Fruit fly (Drosophila melanogaster) whole organism, prepupa: ENCODE results near the gene Tsp86D.
A peak's percentile ranks its signal among the peaks of the same experiment; 100 is the strongest.

Experiments used
- CG11762 ChIP-seq: fragments of 200-800 bp; sonication (Bioruptor generic); optimal IDR thresholded peaks from 3 replicates; lab custom pipeline; 2016; ENCODE audit warnings: missing biosample characterization, missing genetic modification characterization; ENCODE audit not compliant: insufficient read depth
- CG16779 ChIP-seq: fragments of 200-800 bp; sonication (Bioruptor generic); optimal IDR thresholded peaks from 3 replicates; lab custom pipeline; 2017; ENCODE audit warnings: missing biosample characterization, mild to moderate bottlenecking, missing genetic modification characterization
- CG31627 ChIP-seq: fragments of 200-800 bp; sonication (Bioruptor generic); optimal IDR thresholded peaks from 3 replicates; lab custom pipeline; 2016; ENCODE audit warnings: missing biosample characterization, missing genetic modification characterization
- CG7368 ChIP-seq: fragments of 200-800 bp; sonication (Bioruptor generic); optimal IDR thresholded peaks from 3 replicates; lab custom pipeline; 2016; ENCODE audit warnings: missing biosample characterization, missing genetic modification characterization
- Eip78C ChIP-seq: fragments of 200-800 bp; sonication (Bioruptor generic); peaks from one replicate; lab custom pipeline; 2016; ENCODE audit warnings: missing biosample characterization, missing genetic modification characterization
- Ets21C ChIP-seq: fragments of 200-800 bp; sonication (Bioruptor generic); optimal IDR thresholded peaks from 3 replicates; lab custom pipeline; 2016; ENCODE audit warnings: missing biosample characterization, missing genetic modification characterization
- OdsH ChIP-seq: fragments of 200-800 bp; sonication (Bioruptor generic); optimal IDR thresholded peaks from 3 replicates; lab custom pipeline; 2016; ENCODE audit warnings: missing biosample characterization, missing genetic modification characterization
- lz ChIP-seq: fragments of 200-800 bp; sonication (Bioruptor generic); optimal IDR thresholded peaks from 3 replicates; lab custom pipeline; 2016; ENCODE audit warnings: missing biosample characterization, missing genetic modification characterization
- ss ChIP-seq, 2 experiments: fragments of 200-800 bp; sonication (Bioruptor generic); optimal IDR thresholded peaks; 2 replicates in 1 of 2; 3 replicates in 1 of 2; lab custom pipeline; 2017 to 2018; ENCODE audit warnings: mild to moderate bottlenecking in 2 of 2, missing biosample characterization in 2 of 2, missing genetic modification characterization in 2 of 2, moderate library complexity in 1 of 2

dm6 chr3R:10884031-10884677 is 15.6 kb downstream of the Tsp86D start:
- TF ChIP-seq Ets21C (GFP tag; lab: Kevin White, UChicago) (no peak), OdsH (GFP tag; lab: Kevin White, UChicago) (no peak), CG11762 (GFP tag; lab: Kevin White, UChicago) (no peak), lz (GFP tag; lab: Kevin White, UChicago) (no peak), CG31627 (GFP tag; lab: Kevin White, UChicago) (no peak), CG7368 (GFP tag; lab: Kevin White, UChicago) (no peak), ss (GFP tag; optimal IDR thresholded peaks at IDR 0.05; lab: Kevin White, UChicago) (no peak), Eip78C (GFP tag; lab: Kevin White, UChicago) (peak; percentile 64), CG16779 (tag; lab: Kevin White, UChicago) (no peak)
